Fruit fly (Drosophila melanogaster): ENCODE results near the gene CG12307.

The CG12307 gene

dm6 chr2L:11628292-11628691, 23.5 kb downstream of the CG12307 start:
- TF ChIP-seq CG11504 (tag; optimal IDR thresholded peaks at IDR 0.05) = peak; percentile 50
- TF ChIP-seq CG7745 (tag; optimal IDR thresholded peaks at IDR 0.05) = no peak
- peak; percentile 4 for TF ChIP-seq Oli (tag; optimal IDR thresholded peaks at IDR 0.05)
- TF ChIP-seq CG6272 (GFP tag; IDR thresholded peaks at IDR 0.05) = no peak
- peak; percentile 18 for TF ChIP-seq CG10147 (GFP tag; optimal IDR thresholded peaks at IDR 0.05)
- no peak for TF ChIP-seq corto (GFP tag; optimal IDR thresholded peaks at IDR 0.05)
- peak; percentile 49 for TF ChIP-seq Hmr (GFP tag; optimal IDR thresholded peaks at IDR 0.05)
- TF ChIP-seq CG17385 (GFP tag; optimal IDR thresholded peaks at IDR 0.05) = peak; percentile 0
- TF ChIP-seq oc (tag; optimal IDR thresholded peaks at IDR 0.05) = no peak
- TF ChIP-seq CG31441 (GFP tag; IDR thresholded peaks at IDR 0.05) = no peak
- no peak for TF ChIP-seq CG7357 (GFP tag; IDR thresholded peaks at IDR 0.05)
- no peak for TF ChIP-seq CrebB (tag; optimal IDR thresholded peaks at IDR 0.05)
- peak; percentile 23 for TF ChIP-seq Sox102F (GFP tag; optimal IDR thresholded peaks at IDR 0.05)
- peak; percentile 35 for TF ChIP-seq sens (GFP tag)
- TF ChIP-seq Hr51 (GFP tag; optimal IDR thresholded peaks at IDR 0.05) = peak in 1 of 2 experiments; percentile 46
- peak; percentile 41 for TF ChIP-seq dmrt99B (tag; optimal IDR thresholded peaks at IDR 0.05)
- TF ChIP-seq slbo (GFP tag; IDR thresholded peaks at IDR 0.05) = 0 out of 2 replicates have a peak, but pooled peaks have one; percentile 30
- TF ChIP-seq Hand (GFP tag; optimal IDR thresholded peaks at IDR 0.05) = peak; percentile 24
- no peak for TF ChIP-seq CG10267 (tag; optimal IDR thresholded peaks at IDR 0.05)
- TF ChIP-seq dysf (GFP tag; IDR thresholded peaks at IDR 0.05) = peak; percentile 34; the same call in 1 of the 3 replicates
- TF ChIP-seq CG32767 (GFP tag; IDR thresholded peaks at IDR 0.05) = no peak
- peak; percentile 60 for TF ChIP-seq CG2678 (tag; optimal IDR thresholded peaks at IDR 0.05)
- TF ChIP-seq slou (GFP tag; optimal IDR thresholded peaks at IDR 0.05) = peak; percentile 13
- TF ChIP-seq NC2α (GFP tag; optimal IDR thresholded peaks at IDR 0.05) = no peak
- no peak for TF ChIP-seq H15 (GFP tag; IDR thresholded peaks at IDR 0.05)
- TF ChIP-seq eve (GFP tag; optimal IDR thresholded peaks at IDR 0.05) = peak in 1 of 2 experiments; percentile 14
- TF ChIP-seq CG2120 (GFP tag; optimal IDR thresholded peaks at IDR 0.05) = peak; percentile 53
- TF ChIP-seq CG32532 (GFP tag; IDR thresholded peaks at IDR 0.05) = no peak
- peak; percentile 25 for TF ChIP-seq CoRest (tag; optimal IDR thresholded peaks at IDR 0.05)
- TF ChIP-seq Chrac-16 (GFP tag; optimal IDR thresholded peaks at IDR 0.05) = no peak
- TF ChIP-seq ranshi (GFP tag; IDR thresholded peaks at IDR 0.05) = 0 out of 2 replicates have a peak, but pooled peaks have one; percentile 17
- no peak for TF ChIP-seq B-H2 (GFP tag; optimal IDR thresholded peaks at IDR 0.05)
- peak; percentile 18 for TF ChIP-seq CG13296 (GFP tag; optimal IDR thresholded peaks at IDR 0.05)
- TF ChIP-seq CG15269 (tag; optimal IDR thresholded peaks at IDR 0.05) = peak; percentile 31
- 0 out of 3 replicates have a peak, but pooled peaks have one; percentile 32 for TF ChIP-seq CG11695 (GFP tag; IDR thresholded peaks at IDR 0.05)
- peak; percentile 37 for TF ChIP-seq caup (GFP tag; optimal IDR thresholded peaks at IDR 0.05; ENCODE audit: severe bottlenecking)
- TF ChIP-seq peb (GFP tag; IDR thresholded peaks at IDR 0.05) = no peak
- no peak for TF ChIP-seq CG2875 (GFP tag; optimal IDR thresholded peaks at IDR 0.05)
- peak; percentile 14 for TF ChIP-seq Deaf1 (tag; optimal IDR thresholded peaks at IDR 0.05)
- no peak for TF ChIP-seq bab2 (GFP tag; optimal IDR thresholded peaks at IDR 0.05)
- no peak for TF ChIP-seq CG4328 (GFP tag; optimal IDR thresholded peaks at IDR 0.05)
- TF ChIP-seq E2f1 (GFP tag; IDR thresholded peaks at IDR 0.05) = no peak
- no peak for TF ChIP-seq sens-2 (GFP tag; IDR thresholded peaks at IDR 0.05)
- no peak for TF ChIP-seq zf30C (GFP tag; optimal IDR thresholded peaks at IDR 0.05)
- TF ChIP-seq Neu2 (GFP tag; optimal IDR thresholded peaks at IDR 0.05; ENCODE audit: borderline replicate concordance) = no peak
- peak; percentile 56 for TF ChIP-seq CG7556 (GFP tag; optimal IDR thresholded peaks at IDR 0.05)
- no peak for TF ChIP-seq CG2116 (GFP tag; optimal IDR thresholded peaks at IDR 0.05)
- TF ChIP-seq CG17361 (GFP tag; IDR thresholded peaks at IDR 0.05) = no peak
- TF ChIP-seq CG1602 (GFP tag; optimal IDR thresholded peaks at IDR 0.05) = no peak
- peak; percentile 35 for TF ChIP-seq cwo (GFP tag; optimal IDR thresholded peaks at IDR 0.05)

Measured in whole organism, embryonic.